Fruit fly (Drosophila melanogaster) whole organism, pupa: ENCODE data around the gene Mes2.

Experiments used
- CG14655 ChIP-seq: fragments of 200-800 bp; sonication (Bioruptor generic); optimal IDR thresholded peaks from 3 replicates; lab custom pipeline; 2017; ENCODE audit warnings: mild to moderate bottlenecking, missing biosample characterization, missing genetic modification reagents, missing genetic modification characterization
- CG15710 ChIP-seq: fragments of 200-800 bp; sonication (Bioruptor generic); optimal IDR thresholded peaks from 2 replicates; lab custom pipeline; 2018; ENCODE audit warnings: missing biosample characterization, mild to moderate bottlenecking, missing genetic modification characterization, moderate library complexity
- CG32121 ChIP-seq: fragments of 200-800 bp; sonication (Bioruptor generic); IDR thresholded peaks from 2 replicates; pipeline ENCODE4 v1.3.6; 2022; ENCODE audit warnings: missing biosample characterization, missing genetic modification characterization
- CG34367 ChIP-seq: fragments of 200-800 bp; sonication (Bioruptor generic); optimal IDR thresholded peaks from 2 replicates; lab custom pipeline; 2018; ENCODE audit warnings: missing biosample characterization, mild to moderate bottlenecking, missing genetic modification characterization
- CG8301 ChIP-seq: fragments of 200-800 bp; sonication (Bioruptor generic); optimal IDR thresholded peaks from 2 replicates; lab custom pipeline; 2018; ENCODE audit warnings: missing biosample characterization, mild to moderate bottlenecking, missing genetic modification characterization
- EcR ChIP-seq: fragments of 200-800 bp; sonication (Bioruptor generic); optimal IDR thresholded peaks from 3 replicates; lab custom pipeline; 2019; ENCODE audit warnings: missing biosample characterization, missing genetic modification characterization, mild to moderate bottlenecking, moderate library complexity, missing genetic modification reagents
- Snoo ChIP-seq: fragments of 200-800 bp; sonication (Bioruptor generic); optimal IDR thresholded peaks from 3 replicates; lab custom pipeline; 2017; ENCODE audit warnings: missing biosample characterization, mild to moderate bottlenecking, missing genetic modification characterization, inconsistent platforms
- gl ChIP-seq: fragments of 200-800 bp; sonication (Bioruptor generic); optimal IDR thresholded peaks from 2 replicates; lab custom pipeline; 2018; ENCODE audit warnings: missing biosample characterization, mild to moderate bottlenecking, missing genetic modification characterization

- TF ChIP-seq CG32121 (GFP tag; lab: Robert Waterston, UW): no peak
- no peak for TF ChIP-seq Snoo (tag; lab: Kevin White, UChicago)
- TF ChIP-seq CG8301: no peak
- TF ChIP-seq gl (tag; lab: Kevin White, UChicago): no peak
- no peak for TF ChIP-seq CG34367
- no peak for TF ChIP-seq CG14655 (GFP tag; lab: Kevin White, UChicago)
- no peak for TF ChIP-seq EcR (GFP tag; lab: Kevin White, UChicago)
- TF ChIP-seq CG15710 (tag; lab: Kevin White, UChicago): no peak
These were observed 2.0 kb upstream of the Mes2 start for dm6 chr3L:22943484-22943883.
